Worm (Caenorhabditis elegans) whole organism, early embryonic: ENCODE data around the gene F58E6.13.

ENCODE experiments used
- B0310.2 ChIP-seq: sonication (generic microtip); optimal IDR thresholded peaks from 2 replicates; lab custom pipeline; 2016; ENCODE audit warnings: mild to moderate bottlenecking, missing genetic modification characterization, missing compliant biosample characterization
- F13C5.2 ChIP-seq: sonication (generic microtip); optimal IDR thresholded peaks from 2 replicates; lab custom pipeline; 2017; ENCODE audit warnings: mild to moderate bottlenecking, missing genetic modification characterization, inconsistent platforms, missing compliant biosample characterization
- aly-1 ChIP-seq: sonication (generic microtip); optimal IDR thresholded peaks from 2 replicates; lab custom pipeline; 2016; ENCODE audit warnings: missing genetic modification characterization, missing compliant biosample characterization
- ama-1 ChIP-seq: fragments of 150-350 bp; optimal IDR thresholded peaks from 2 replicates; lab custom pipeline; 2014
- ceh-13 ChIP-seq: fragments of 200-800 bp; sonication (Bioruptor generic); optimal IDR thresholded peaks from 2 replicates; lab custom pipeline; 2018; ENCODE audit warnings: mild to moderate bottlenecking, missing genetic modification characterization, missing compliant biosample characterization
- ceh-36 ChIP-seq: sonication (generic microtip); optimal IDR thresholded peaks from 2 replicates; lab custom pipeline; 2016; ENCODE audit warnings: missing genetic modification characterization, inconsistent platforms, missing compliant biosample characterization
- ets-7 ChIP-seq: sonication (generic microtip); optimal IDR thresholded peaks from 2 replicates; lab custom pipeline; 2016; ENCODE audit warnings: missing genotype, missing genetic modification characterization, missing compliant biosample characterization
- flt-1 ChIP-seq: fragments of 200-800 bp; sonication (Bioruptor generic); IDR thresholded peaks from 2 replicates; pipeline ENCODE4 v1.3.6; 2022; ENCODE audit warnings: missing genetic modification characterization, missing compliant biosample characterization
- hmbx-1 ChIP-seq: sonication (generic microtip); optimal IDR thresholded peaks from 2 replicates; lab custom pipeline; 2016; ENCODE audit warnings: mild to moderate bottlenecking, missing genetic modification characterization, missing compliant biosample characterization
- hmg-4 ChIP-seq: fragments of 200-800 bp; sonication (Bioruptor generic); optimal IDR thresholded peaks from 2 replicates; lab custom pipeline; 2018; ENCODE audit warnings: mild to moderate bottlenecking, missing genetic modification characterization, missing compliant biosample characterization
- hnd-1 ChIP-seq: sonication (generic microtip); optimal IDR thresholded peaks from 2 replicates; lab custom pipeline; 2016; ENCODE audit warnings: missing genetic modification characterization, missing compliant biosample characterization
- pes-1 ChIP-seq: fragments of 200-800 bp; sonication (Bioruptor generic); IDR thresholded peaks from 2 replicates; pipeline ENCODE4 v1.3.6; 2022; ENCODE audit warnings: missing genetic modification reagents, missing genetic modification characterization, missing compliant biosample characterization
- scrt-1 ChIP-seq: fragments of 200-800 bp; sonication (Bioruptor generic); IDR thresholded peaks from 2 replicates; pipeline ENCODE4 v1.3.6; 2022; ENCODE audit warnings: missing genetic modification characterization, missing compliant biosample characterization
- sea-1 ChIP-seq: fragments of 200-800 bp; sonication (Bioruptor generic); conservative IDR thresholded peaks from 2 replicates; pipeline ENCODE4 v1.3.6; 2022; ENCODE audit warnings: missing genetic modification characterization, missing compliant biosample characterization
- tbx-11 ChIP-seq: fragments of 200-800 bp; sonication (Bioruptor generic); IDR thresholded peaks from 2 replicates; pipeline ENCODE4 v1.3.6; 2022; ENCODE audit warnings: missing genetic modification characterization, missing compliant biosample characterization
- tbx-37 ChIP-seq: fragments of 200-800 bp; sonication (Bioruptor generic); conservative IDR thresholded peaks from 2 replicates; pipeline ENCODE4 v1.3.6; 2022; ENCODE audit warnings: missing genetic modification reagents, missing genetic modification characterization, missing compliant biosample characterization
- tra-4 ChIP-seq: sonication (generic microtip); optimal IDR thresholded peaks from 2 replicates; lab custom pipeline; 2017; ENCODE audit warnings: missing genetic modification characterization, missing compliant biosample characterization

The F58E6.13 gene

ce11 chrV:9782969-9783368, 37.9 kb downstream of the F58E6.13 start, which contains the start of gene F46B6.5:
TSS of gene F46B6.5 (minus strand) at chrV:9783069.
- TF ChIP-seq hmbx-1 (tag; lab: Kevin White, UChicago) (no peak), ets-7 (tag; lab: Kevin White, UChicago) (no peak), aly-1 (tag; lab: Kevin White, UChicago) (no peak), tra-4 (tag; lab: Kevin White, UChicago) (no peak), B0310.2 (tag; lab: Kevin White, UChicago) (no peak), F13C5.2 (no peak), hmg-4 (no peak), hnd-1 (tag; lab: Kevin White, UChicago) (no peak), sea-1 (GFP tag; lab: Robert Waterston, UW) (no peak), ceh-36 (no peak), tbx-11 (GFP tag; lab: Robert Waterston, UW) (no peak), ceh-13 (GFP tag; lab: Kevin White, UChicago) (no peak), pes-1 (GFP tag; lab: Robert Waterston, UW) (no peak)

ce11 chrV:9784215-9784614, 39.2 kb downstream of the F58E6.13 start:
- TF ChIP-seq flt-1 (GFP tag; lab: Robert Waterston, UW): no peak
- TF ChIP-seq sea-1 (GFP tag; lab: Robert Waterston, UW): no peak
- no peak for TF ChIP-seq aly-1 (tag; lab: Kevin White, UChicago)
- TF ChIP-seq ceh-13 (GFP tag; lab: Kevin White, UChicago): no peak
- TF ChIP-seq tra-4 (tag; lab: Kevin White, UChicago): no peak
- no peak for TF ChIP-seq ceh-36
- TF ChIP-seq B0310.2 (tag; lab: Kevin White, UChicago): no peak
- TF ChIP-seq tbx-37 (GFP tag; lab: Robert Waterston, UW): no peak
- TF ChIP-seq F13C5.2: no peak
- TF ChIP-seq hnd-1 (tag; lab: Kevin White, UChicago): no peak
- no peak for TF ChIP-seq tbx-11 (GFP tag; lab: Robert Waterston, UW)
- TF ChIP-seq ets-7 (tag; lab: Kevin White, UChicago): no peak
- TF ChIP-seq hmbx-1 (tag; lab: Kevin White, UChicago): no peak
- TF ChIP-seq pes-1 (GFP tag; lab: Robert Waterston, UW): no peak
- TF ChIP-seq ama-1 (lab: Kevin White, UChicago): no peak

ce11 chrV:9786721-9787131, 41.7 kb downstream of the F58E6.13 start, which contains the start of gene F46B6.6:
TSS of gene F46B6.6 (minus strand) at chrV:9786868.
- TF ChIP-seq ama-1 (lab: Kevin White, UChicago) (peak; percentile 44), B0310.2 (tag; lab: Kevin White, UChicago) (no peak)

- TF ChIP-seq F13C5.2 (peak; percentile 46), hnd-1 (tag; lab: Kevin White, UChicago) (no peak)
These were observed 44.7 kb downstream of the F58E6.13 start, which contains the start of gene ztf-7 for ce11 chrV:9789657-9790261. TSS of gene ztf-7 (minus strand) at chrV:9789707.

ce11 chrV:9791332-9791731, 46.3 kb downstream of the F58E6.13 start, which contains the start of gene lipl-2:
TSS of gene lipl-2 (plus strand) at chrV:9791567.
- no peak for TF ChIP-seq ceh-13 (GFP tag; lab: Kevin White, UChicago)
- no peak for TF ChIP-seq ceh-36
- TF ChIP-seq hnd-1 (tag; lab: Kevin White, UChicago): no peak
- TF ChIP-seq hmbx-1 (tag; lab: Kevin White, UChicago): no peak
- TF ChIP-seq tra-4 (tag; lab: Kevin White, UChicago): no peak
- no peak for TF ChIP-seq ets-7 (tag; lab: Kevin White, UChicago)
- TF ChIP-seq F13C5.2: no peak
- TF ChIP-seq sea-1 (GFP tag; lab: Robert Waterston, UW): no peak
- TF ChIP-seq ama-1 (lab: Kevin White, UChicago): no peak
- TF ChIP-seq flt-1 (GFP tag; lab: Robert Waterston, UW): no peak
- TF ChIP-seq pes-1 (GFP tag; lab: Robert Waterston, UW): no peak
- TF ChIP-seq aly-1 (tag; lab: Kevin White, UChicago): no peak
- no peak for TF ChIP-seq scrt-1 (GFP tag; lab: Robert Waterston, UW)
- no peak for TF ChIP-seq tbx-37 (GFP tag; lab: Robert Waterston, UW)
- TF ChIP-seq B0310.2 (tag; lab: Kevin White, UChicago): no peak
- no peak for TF ChIP-seq tbx-11 (GFP tag; lab: Robert Waterston, UW)
- no peak for TF ChIP-seq hmg-4

- TF ChIP-seq ama-1 (lab: Kevin White, UChicago): no peak
These were observed 50.0 kb downstream of the F58E6.13 start for ce11 chrV:9794997-9795396.

ce11 chrV:9796002-9796401, 51.0 kb downstream of the F58E6.13 start:
- no peak for TF ChIP-seq B0310.2 (tag; lab: Kevin White, UChicago)
- no peak for TF ChIP-seq F13C5.2
- no peak for TF ChIP-seq pes-1 (GFP tag; lab: Robert Waterston, UW)
- no peak for TF ChIP-seq aly-1 (tag; lab: Kevin White, UChicago)
- TF ChIP-seq ama-1 (lab: Kevin White, UChicago): no peak
- no peak for TF ChIP-seq ceh-36
- TF ChIP-seq tra-4 (tag; lab: Kevin White, UChicago): no peak
- no peak for TF ChIP-seq flt-1 (GFP tag; lab: Robert Waterston, UW)

ce11 chrV:9796562-9796961, 51.5 kb downstream of the F58E6.13 start, which contains the start of gene F46B6.9:
TSS of gene F46B6.9 (plus strand) at chrV:9796862.
- TF ChIP-seq tra-4 (tag; lab: Kevin White, UChicago): no peak
- no peak for TF ChIP-seq tbx-11 (GFP tag; lab: Robert Waterston, UW)
- TF ChIP-seq B0310.2 (tag; lab: Kevin White, UChicago): no peak
- no peak for TF ChIP-seq ets-7 (tag; lab: Kevin White, UChicago)
- TF ChIP-seq hmbx-1 (tag; lab: Kevin White, UChicago): no peak
- no peak for TF ChIP-seq ama-1 (lab: Kevin White, UChicago)
- TF ChIP-seq scrt-1 (GFP tag; lab: Robert Waterston, UW): no peak
- no peak for TF ChIP-seq aly-1 (tag; lab: Kevin White, UChicago)
- TF ChIP-seq tbx-37 (GFP tag; lab: Robert Waterston, UW): no peak
- TF ChIP-seq hnd-1 (tag; lab: Kevin White, UChicago): no peak
- TF ChIP-seq ceh-13 (GFP tag; lab: Kevin White, UChicago): no peak
- no peak for TF ChIP-seq flt-1 (GFP tag; lab: Robert Waterston, UW)
- no peak for TF ChIP-seq sea-1 (GFP tag; lab: Robert Waterston, UW)
- no peak for TF ChIP-seq hmg-4
- TF ChIP-seq ceh-36: no peak
- TF ChIP-seq pes-1 (GFP tag; lab: Robert Waterston, UW): no peak
